Worm (Caenorhabditis elegans): ENCODE data around the gene nep-1.

nep-1 gene

ce11 chrII:11619171-11619570, 37.8 kb downstream of the nep-1 start:
- peak; percentile 35 for TF ChIP-seq lin-13 (GFP tag; optimal IDR thresholded peaks at IDR 0.05)
- no peak for TF ChIP-seq unc-39 (tag; optimal IDR thresholded peaks at IDR 0.05)
- peak; percentile 69 for TF ChIP-seq nhr-129 (tag; optimal IDR thresholded peaks at IDR 0.05)
- peak; percentile 81 for TF ChIP-seq fos-1 (tag; optimal IDR thresholded peaks at IDR 0.05)
- TF ChIP-seq ceh-16 (tag; optimal IDR thresholded peaks at IDR 0.05): no peak
- TF ChIP-seq zag-1 (tag; optimal IDR thresholded peaks at IDR 0.05): no peak
- peak; percentile 97 for TF ChIP-seq sma-9 (GFP tag; optimal IDR thresholded peaks at IDR 0.05)
- no peak for TF ChIP-seq sma-9 (tag; optimal IDR thresholded peaks at IDR 0.05)
- TF ChIP-seq nhr-237 (tag; optimal IDR thresholded peaks at IDR 0.05): no peak
- TF ChIP-seq ztf-4 (tag; optimal IDR thresholded peaks at IDR 0.05): no peak
- no peak for TF ChIP-seq ama-1 (optimal IDR thresholded peaks at IDR 0.05)
- TF ChIP-seq Y55F3AM.14 (GFP tag; optimal IDR thresholded peaks at IDR 0.05): no peak
- no peak for TF ChIP-seq ztf-11 (tag; optimal IDR thresholded peaks at IDR 0.05)
- peak; percentile 89 for TF ChIP-seq sma-3 (GFP tag; optimal IDR thresholded peaks at IDR 0.05)
- no peak for TF ChIP-seq lin-39 (tag; optimal IDR thresholded peaks at IDR 0.05)
- TF ChIP-seq F13H6.1 (tag; optimal IDR thresholded peaks at IDR 0.05): peak; percentile 82
- TF ChIP-seq aly-2 (tag; optimal IDR thresholded peaks at IDR 0.05): no peak
- TF ChIP-seq nhr-23 (tag; optimal IDR thresholded peaks at IDR 0.05): no peak
- TF ChIP-seq unc-62 (GFP tag; optimal IDR thresholded peaks at IDR 0.05): no peak
- no peak for TF ChIP-seq lin-11 (tag; optimal IDR thresholded peaks at IDR 0.05)
- no peak for TF ChIP-seq nhr-12 (tag; optimal IDR thresholded peaks at IDR 0.05)
- TF ChIP-seq nhr-21 (tag; optimal IDR thresholded peaks at IDR 0.05): peak; percentile 78
- TF ChIP-seq elt-3 (tag; optimal IDR thresholded peaks at IDR 0.05): no peak
- peak; percentile 65 for TF ChIP-seq blmp-1 (tag; optimal IDR thresholded peaks at IDR 0.05; ENCODE audit: insufficient read depth)
- no peak for TF ChIP-seq nhr-6 (tag; optimal IDR thresholded peaks at IDR 0.05)
- TF ChIP-seq lsy-2 (tag; optimal IDR thresholded peaks at IDR 0.05): peak; percentile 17 to 60
- no peak for TF ChIP-seq elt-1 (tag; optimal IDR thresholded peaks at IDR 0.05)
- peak; percentile 91 for TF ChIP-seq crh-2 (tag; optimal IDR thresholded peaks at IDR 0.05)
- TF ChIP-seq peb-1 (tag; optimal IDR thresholded peaks at IDR 0.05): no peak
- TF ChIP-seq ztf-1 (GFP tag; conservative IDR thresholded peaks at IDR 0.05): no peak
- no peak for TF ChIP-seq skn-1 (tag; optimal IDR thresholded peaks at IDR 0.05)
- peak; percentile 46 for TF ChIP-seq gmeb-1 (tag; optimal IDR thresholded peaks at IDR 0.05)
- no peak for TF ChIP-seq nhr-77 (tag; optimal IDR thresholded peaks at IDR 0.05)
- TF ChIP-seq mab-5 (tag; optimal IDR thresholded peaks at IDR 0.05): no peak
- TF ChIP-seq ceh-82 (tag; optimal IDR thresholded peaks at IDR 0.05): no peak
- peak; percentile 71 for TF ChIP-seq egl-27 (tag; optimal IDR thresholded peaks at IDR 0.05)
- TF ChIP-seq mbf-1 (tag; optimal IDR thresholded peaks at IDR 0.05): no peak
- TF ChIP-seq ZK546.5 (tag; optimal IDR thresholded peaks at IDR 0.05): no peak
- peak; percentile 80 for TF ChIP-seq nhr-25 (tag; optimal IDR thresholded peaks at IDR 0.05)
- TF ChIP-seq nhr-11 (tag; optimal IDR thresholded peaks at IDR 0.05): no peak
- TF ChIP-seq C34F6.9 (tag; optimal IDR thresholded peaks at IDR 0.05): peak; percentile 47
- no peak for TF ChIP-seq alr-1 (tag; optimal IDR thresholded peaks at IDR 0.05)
- peak; percentile 35 for TF ChIP-seq sem-4 (tag; optimal IDR thresholded peaks at IDR 0.05)
- peak; percentile 46 for TF ChIP-seq unc-55 (GFP tag; optimal IDR thresholded peaks at IDR 0.05)
- TF ChIP-seq nhr-10 (tag; optimal IDR thresholded peaks at IDR 0.05): no peak
- TF ChIP-seq snpc-4 (tag; optimal IDR thresholded peaks at IDR 0.05): no peak
- peak in 1 of 2 experiments; percentile 41 for TF ChIP-seq mdl-1 (tag; optimal IDR thresholded peaks at IDR 0.05)
- no peak for TF ChIP-seq dmd-4 (tag; optimal IDR thresholded peaks at IDR 0.05)
- no peak for TF ChIP-seq R02D3.7 (tag; optimal IDR thresholded peaks at IDR 0.05)
